Fruit fly (Drosophila melanogaster): Measurements from ENCODE around the gene CG45065.
A peak's percentile ranks its signal among the peaks of the same experiment; 100 is the strongest.

The CG45065 gene

dm6 chrX:14846116-14846614, 36.2 kb downstream of the CG45065 start:
- TF ChIP-seq noc (tag; optimal IDR thresholded peaks at IDR 0.05): no peak

- TF ChIP-seq noc (tag; optimal IDR thresholded peaks at IDR 0.05): no peak
Observed at dm6 chrX:14844657-14845056, 37.7 kb downstream of the CG45065 start, which contains the start of gene CG12539. CG12539 (minus strand) TSS chrX:14844757.

dm6 chrX:14841893-14842505, 40.4 kb downstream of the CG45065 start:
- no peak for TF ChIP-seq noc (tag; optimal IDR thresholded peaks at IDR 0.05)

- TF ChIP-seq noc (tag; optimal IDR thresholded peaks at IDR 0.05): no peak
Observed at dm6 chrX:14840417-14840872, 41.9 kb downstream of the CG45065 start.

- TF ChIP-seq noc (tag; optimal IDR thresholded peaks at IDR 0.05): no peak
Observed at dm6 chrX:14839739-14840347, 42.5 kb downstream of the CG45065 start.

dm6 chrX:14839047-14839446, 43.3 kb downstream of the CG45065 start, which contains the start of the genes CG32590 and Flo2:
CG32590 (minus strand) TSS chrX:14839106.
Flo2 (plus strand) TSS chrX:14839376.
- peak; percentile 75 for TF ChIP-seq noc (tag; optimal IDR thresholded peaks at IDR 0.05)

- TF ChIP-seq noc (tag; optimal IDR thresholded peaks at IDR 0.05): no peak
Observed at dm6 chrX:14837983-14838382, 44.4 kb downstream of the CG45065 start, which contains the start of gene Grx5. Grx5 (minus strand) TSS chrX:14838198.

- no peak for TF ChIP-seq noc (tag; optimal IDR thresholded peaks at IDR 0.05)
Observed at dm6 chrX:14836425-14836824, 46.0 kb downstream of the CG45065 start, which contains the start of gene CG14410. CG14410 (plus strand) TSS chrX:14836725.

- TF ChIP-seq noc (tag; optimal IDR thresholded peaks at IDR 0.05): no peak
Observed at dm6 chrX:14832562-14833303, 49.7 kb downstream of the CG45065 start, which contains the start of gene CG14411. CG14411 (plus strand) TSS chrX:14832647.

- no peak for TF ChIP-seq noc (tag; optimal IDR thresholded peaks at IDR 0.05)
Observed at dm6 chrX:14831713-14832561, 50.4 kb downstream of the CG45065 start, which contains the start of gene CG14408. CG14408 (minus strand) TSS chrX:14832033.

dm6 chrX:14827643-14828042, 54.7 kb downstream of the CG45065 start:
- no peak for TF ChIP-seq noc (tag; optimal IDR thresholded peaks at IDR 0.05)

dm6 chrX:14825922-14826617, 56.3 kb downstream of the CG45065 start, which contains the start of gene rut:
rut (minus strand) TSS chrX:14826073.
- TF ChIP-seq noc (tag; optimal IDR thresholded peaks at IDR 0.05): no peak

- no peak for TF ChIP-seq noc (tag; optimal IDR thresholded peaks at IDR 0.05)
Observed at dm6 chrX:14825470-14825787, 57.0 kb downstream of the CG45065 start.
